Fruit fly (Drosophila melanogaster): ENCODE results near the gene sky.

The sky gene

dm6 chr2L:20935338-20936060, 16.8 kb upstream of the sky start:
- no peak for TF ChIP-seq CG32121 (GFP tag; IDR thresholded peaks at IDR 0.05)
- no peak for TF ChIP-seq Pif1A (GFP tag; optimal IDR thresholded peaks at IDR 0.05)
- TF ChIP-seq Snoo (tag; optimal IDR thresholded peaks at IDR 0.05), result peak; percentile 41
- TF ChIP-seq CG12605 (GFP tag; IDR thresholded peaks at IDR 0.05), result no peak
- peak; percentile 1 for TF ChIP-seq CG34367 (tag; optimal IDR thresholded peaks at IDR 0.05)
- no peak for TF ChIP-seq CG14655 (GFP tag; optimal IDR thresholded peaks at IDR 0.05)
- TF ChIP-seq CG15710 (tag; optimal IDR thresholded peaks at IDR 0.05), result peak; percentile 31
- TF ChIP-seq gl (tag; optimal IDR thresholded peaks at IDR 0.05), result no peak
- no peak for TF ChIP-seq D1 (tag; optimal IDR thresholded peaks at IDR 0.05)
- no peak for TF ChIP-seq CG10348 (GFP tag; IDR thresholded peaks at IDR 0.05)
- no peak for TF ChIP-seq CG17806 (tag; optimal IDR thresholded peaks at IDR 0.05)
- no peak for TF ChIP-seq fd96Ca (GFP tag; IDR thresholded peaks at IDR 0.05)
- no peak for TF ChIP-seq Pif1B (GFP tag; optimal IDR thresholded peaks at IDR 0.05)
- no peak for TF ChIP-seq EcR (GFP tag; optimal IDR thresholded peaks at IDR 0.05)
- no peak for TF ChIP-seq CG13204 (GFP tag; optimal IDR thresholded peaks at IDR 0.05)
- TF ChIP-seq CG9948 (tag; optimal IDR thresholded peaks at IDR 0.05), result no peak
- TF ChIP-seq CG4496 (GFP tag; IDR thresholded peaks at IDR 0.05), result no peak

dm6 chr2L:20934678-20935077, 15.9 kb upstream of the sky start:
- no peak for TF ChIP-seq CG17806 (tag; optimal IDR thresholded peaks at IDR 0.05)
- TF ChIP-seq fd96Ca (GFP tag; IDR thresholded peaks at IDR 0.05), result no peak
- no peak for TF ChIP-seq Pif1B (GFP tag; optimal IDR thresholded peaks at IDR 0.05)
- TF ChIP-seq CG15710 (tag; optimal IDR thresholded peaks at IDR 0.05), result no peak
- TF ChIP-seq Ets98B (GFP tag; IDR thresholded peaks at IDR 0.05), result no peak
- TF ChIP-seq Pif1A (GFP tag; optimal IDR thresholded peaks at IDR 0.05), result no peak
- TF ChIP-seq CG32121 (GFP tag; IDR thresholded peaks at IDR 0.05), result no peak
- TF ChIP-seq gl (tag; optimal IDR thresholded peaks at IDR 0.05), result no peak
- TF ChIP-seq D1 (tag; optimal IDR thresholded peaks at IDR 0.05), result no peak
- TF ChIP-seq CG9948 (tag; optimal IDR thresholded peaks at IDR 0.05), result no peak
- TF ChIP-seq CG14655 (GFP tag; optimal IDR thresholded peaks at IDR 0.05), result no peak
- no peak for TF ChIP-seq CG13204 (GFP tag; optimal IDR thresholded peaks at IDR 0.05)
- TF ChIP-seq rn (GFP tag; IDR thresholded peaks at IDR 0.05), result no peak
- TF ChIP-seq EcR (GFP tag; optimal IDR thresholded peaks at IDR 0.05), result no peak
- no peak for TF ChIP-seq CG10348 (GFP tag; IDR thresholded peaks at IDR 0.05)
- no peak for TF ChIP-seq CG34367 (tag; optimal IDR thresholded peaks at IDR 0.05)
- TF ChIP-seq CG12605 (GFP tag; IDR thresholded peaks at IDR 0.05), result no peak
- TF ChIP-seq CG8301 (tag; optimal IDR thresholded peaks at IDR 0.05), result no peak

- TF ChIP-seq CG12605 (GFP tag; IDR thresholded peaks at IDR 0.05), result no peak
- TF ChIP-seq CG8301 (tag; optimal IDR thresholded peaks at IDR 0.05), result no peak
- no peak for TF ChIP-seq CG15710 (tag; optimal IDR thresholded peaks at IDR 0.05)
- no peak for TF ChIP-seq Pif1B (GFP tag; optimal IDR thresholded peaks at IDR 0.05)
Measured at dm6 chr2L:20934013-20934412, 15.3 kb upstream of the sky start, which contains the start of gene CG9270. Gene CG9270 (minus strand): TSS chr2L:20934113.

dm6 chr2L:20927653-20928052, 8.9 kb upstream of the sky start, which contains the start of gene Nthl1:
Gene Nthl1 (minus strand): TSS chr2L:20927860.
- TF ChIP-seq CG8301 (tag; optimal IDR thresholded peaks at IDR 0.05), result no peak
- no peak for TF ChIP-seq Pif1A (GFP tag; optimal IDR thresholded peaks at IDR 0.05)
- TF ChIP-seq gl (tag; optimal IDR thresholded peaks at IDR 0.05), result no peak
- no peak for TF ChIP-seq Snoo (tag; optimal IDR thresholded peaks at IDR 0.05)
- no peak for TF ChIP-seq CG4496 (GFP tag; IDR thresholded peaks at IDR 0.05)
- no peak for TF ChIP-seq CG8159 (tag; optimal IDR thresholded peaks at IDR 0.05)
- TF ChIP-seq Ets98B (GFP tag; IDR thresholded peaks at IDR 0.05), result no peak
- no peak for TF ChIP-seq CG10348 (GFP tag; IDR thresholded peaks at IDR 0.05)
- no peak for TF ChIP-seq CG13204 (GFP tag; optimal IDR thresholded peaks at IDR 0.05)
- no peak for TF ChIP-seq CG14655 (GFP tag; optimal IDR thresholded peaks at IDR 0.05)
- no peak for TF ChIP-seq CG32121 (GFP tag; IDR thresholded peaks at IDR 0.05)

dm6 chr2L:20925975-20926374, 7.2 kb upstream of the sky start, which contains the start of gene RPA2:
Gene RPA2 (minus strand): TSS chr2L:20926147.
- TF ChIP-seq rn (GFP tag; IDR thresholded peaks at IDR 0.05) (no peak), CG8301 (tag; optimal IDR thresholded peaks at IDR 0.05) (no peak), gl (tag; optimal IDR thresholded peaks at IDR 0.05) (no peak), D1 (tag; optimal IDR thresholded peaks at IDR 0.05) (no peak), CG34367 (tag; optimal IDR thresholded peaks at IDR 0.05) (no peak), CG13204 (GFP tag; optimal IDR thresholded peaks at IDR 0.05) (no peak)

- TF ChIP-seq CG8159 (tag; optimal IDR thresholded peaks at IDR 0.05) (no peak), CG8301 (tag; optimal IDR thresholded peaks at IDR 0.05) (no peak), gl (tag; optimal IDR thresholded peaks at IDR 0.05) (no peak), Pif1A (GFP tag; optimal IDR thresholded peaks at IDR 0.05) (no peak), D1 (tag; optimal IDR thresholded peaks at IDR 0.05) (no peak), CG14655 (GFP tag; optimal IDR thresholded peaks at IDR 0.05) (no peak), Snoo (tag; optimal IDR thresholded peaks at IDR 0.05) (no peak), CG9948 (tag; optimal IDR thresholded peaks at IDR 0.05) (no peak), CG15710 (tag; optimal IDR thresholded peaks at IDR 0.05) (no peak), CG13204 (GFP tag; optimal IDR thresholded peaks at IDR 0.05) (no peak), rn (GFP tag; IDR thresholded peaks at IDR 0.05) (no peak)
Measured at dm6 chr2L:20923088-20923571, 4.4 kb upstream of the sky start.

Data from whole organism, pupa.